Worm (Caenorhabditis elegans) whole organism, L3 larva: ENCODE results near the gene lelo-2.

Source experiments
- fos-1 ChIP-seq: fragments of 150-350 bp; optimal IDR thresholded peaks from 2 replicates; lab custom pipeline; 2014; ENCODE audit warnings: missing biosample characterization, missing genetic modification characterization
- nfya-1 ChIP-seq: sonication (generic microtip); optimal IDR thresholded peaks from 2 replicates; lab custom pipeline; 2017; ENCODE audit warnings: missing genetic modification characterization, mild to moderate bottlenecking, missing compliant biosample characterization, antibody characterized with exemption, moderate library complexity; ENCODE audit not compliant: insufficient read depth
- nhr-25 ChIP-seq: sonication (generic microtip); optimal IDR thresholded peaks from 2 replicates; lab custom pipeline; 2017; ENCODE audit warnings: missing biosample characterization, missing genetic modification characterization
- snpc-4 ChIP-seq: fragments of 150-350 bp; optimal IDR thresholded peaks from 2 replicates; lab custom pipeline; 2014; ENCODE audit warnings: missing biosample characterization, missing genetic modification characterization
- ztf-11 ChIP-seq: fragments of 150-350 bp; optimal IDR thresholded peaks from 2 replicates; lab custom pipeline; 2014; ENCODE audit warnings: missing biosample characterization, missing genetic modification characterization

DNA sequence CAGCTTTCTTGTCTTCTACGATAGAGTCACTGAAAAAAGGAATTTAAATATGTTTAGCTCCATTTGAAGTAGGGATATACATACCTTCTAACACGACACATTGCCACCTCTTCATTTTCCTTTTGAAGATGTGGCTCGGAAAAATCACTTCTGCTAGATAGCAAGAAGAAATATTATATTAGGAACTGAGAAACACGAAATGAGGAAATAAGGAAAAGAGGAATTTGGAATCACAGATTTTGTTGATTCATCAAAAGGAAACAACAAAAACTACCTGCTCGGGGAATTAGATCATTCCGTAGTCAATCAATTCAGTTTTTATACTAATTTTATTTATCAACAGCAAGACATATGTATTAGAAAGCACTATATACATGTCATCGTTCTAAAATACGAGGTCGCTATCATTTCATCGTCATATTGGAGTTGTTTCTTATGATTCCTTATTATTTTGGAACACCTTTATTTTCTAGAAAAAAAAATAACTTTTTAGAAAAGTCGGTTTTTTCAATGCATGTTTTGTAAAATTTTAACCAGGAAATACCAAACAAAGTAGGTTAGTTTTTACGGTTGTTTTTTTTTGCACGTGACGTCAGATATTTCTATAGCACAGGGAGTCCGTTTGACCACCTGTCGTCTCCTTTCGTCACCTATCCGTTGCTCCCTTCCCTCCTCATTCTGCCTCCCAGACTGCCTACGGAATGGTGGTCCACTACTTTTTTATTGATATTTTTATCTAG is 46.3 kb downstream of the lelo-2 start, which contains the start of the genes pals-21 and Y82E9BR.6:
- TF ChIP-seq snpc-4 (tag; lab: Kevin White, UChicago) (no peak), ztf-11 (no peak), nfya-1 (tag; lab: Kevin White, UChicago) (no peak), fos-1 (tag; lab: Kevin White, UChicago) (no peak), nhr-25 (tag; lab: Kevin White, UChicago) (no peak)
